Worm (Caenorhabditis elegans) whole organism, mixed stage, embryonic: ENCODE measurements around the gene psmd-9.

ENCODE experiments used
- M03D4.4 ChIP-seq: sonication (generic microtip); optimal IDR thresholded peaks from 2 replicates; lab custom pipeline; 2017; ENCODE audit warnings: mild to moderate bottlenecking, missing genetic modification characterization, missing compliant biosample characterization
- bed-3 ChIP-seq: fragments of 200-800 bp; sonication (Bioruptor generic); optimal IDR thresholded peaks from 3 replicates; lab custom pipeline; 2018; ENCODE audit warnings: mild to moderate bottlenecking, missing genetic modification characterization, moderate library complexity, missing compliant biosample characterization
- blmp-1 ChIP-seq: fragments of 150-350 bp; optimal IDR thresholded peaks from 2 replicates; lab custom pipeline; 2014; ENCODE audit warnings: missing biosample characterization, missing genetic modification characterization
- ceh-39 ChIP-seq: fragments of 150-350 bp; optimal IDR thresholded peaks from 2 replicates; lab custom pipeline; 2014; ENCODE audit warnings: missing biosample characterization, missing genetic modification characterization
- ceh-43 ChIP-seq: fragments of 200-800 bp; sonication (Bioruptor generic); optimal IDR thresholded peaks from 2 replicates; lab custom pipeline; 2018; ENCODE audit warnings: mild to moderate bottlenecking, missing genetic modification characterization, moderate library complexity, missing compliant biosample characterization
- ceh-83 ChIP-seq: fragments of 200-800 bp; sonication (Bioruptor generic); optimal IDR thresholded peaks from 2 replicates; lab custom pipeline; 2018; ENCODE audit warnings: mild to moderate bottlenecking, missing genetic modification characterization, missing compliant biosample characterization
- ces-1 ChIP-seq: fragments of 150-350 bp; optimal IDR thresholded peaks from 2 replicates; lab custom pipeline; 2014; ENCODE audit warnings: missing biosample characterization, missing genetic modification reagents, missing genetic modification characterization
- cnd-1 ChIP-seq: fragments of 200-800 bp; sonication (Bioruptor generic); optimal IDR thresholded peaks from 2 replicates; lab custom pipeline; 2018; ENCODE audit warnings: mild to moderate bottlenecking, missing genetic modification characterization, missing compliant biosample characterization
- drap-1 ChIP-seq: fragments of 200-800 bp; sonication (Bioruptor generic); optimal IDR thresholded peaks from 3 replicates; lab custom pipeline; 2018; ENCODE audit warnings: mild to moderate bottlenecking, missing genetic modification characterization, missing compliant biosample characterization
- elt-1 ChIP-seq: sonication (generic microtip); optimal IDR thresholded peaks from 2 replicates; lab custom pipeline; 2017; ENCODE audit warnings: missing genetic modification characterization, mild to moderate bottlenecking, missing compliant biosample characterization, antibody characterized with exemption, moderate library complexity, borderline replicate concordance; ENCODE audit not compliant: insufficient read depth
- elt-3 ChIP-seq: fragments of 150-350 bp; optimal IDR thresholded peaks from 2 replicates; lab custom pipeline; 2014; ENCODE audit warnings: missing biosample characterization, missing genetic modification characterization
- flh-1 ChIP-seq: fragments of 200-800 bp; sonication (Bioruptor generic); optimal IDR thresholded peaks from 2 replicates; lab custom pipeline; 2018; ENCODE audit warnings: mild to moderate bottlenecking, missing genetic modification characterization, moderate library complexity, missing compliant biosample characterization
- ham-2 ChIP-seq: fragments of 200-800 bp; sonication (Bioruptor generic); optimal IDR thresholded peaks from 2 replicates; lab custom pipeline; 2018; ENCODE audit warnings: mild to moderate bottlenecking, missing genetic modification characterization, missing compliant biosample characterization
- hlh-1 ChIP-seq: fragments of 150-350 bp; optimal IDR thresholded peaks from 2 replicates; lab custom pipeline; 2014; ENCODE audit warnings: missing biosample characterization, missing genetic modification reagents, missing genetic modification characterization
- lin-13 ChIP-seq: fragments of 150-350 bp; optimal IDR thresholded peaks from 2 replicates; lab custom pipeline; 2014; ENCODE audit warnings: missing biosample characterization, missing genetic modification characterization
- lin-32 ChIP-seq: fragments of 200-800 bp; sonication (Bioruptor generic); optimal IDR thresholded peaks from 2 replicates; lab custom pipeline; 2018; ENCODE audit warnings: mild to moderate bottlenecking, missing genetic modification characterization, missing compliant biosample characterization
- lsy-2 ChIP-seq: fragments of 150-350 bp; optimal IDR thresholded peaks from 2 replicates; lab custom pipeline; 2014; ENCODE audit warnings: missing biosample characterization, missing genetic modification characterization
- mab-5 ChIP-seq: fragments of 150-350 bp; optimal IDR thresholded peaks from 2 replicates; lab custom pipeline; 2014; ENCODE audit warnings: missing biosample characterization, missing genetic modification characterization
- mep-1 ChIP-seq: fragments of 150-350 bp; optimal IDR thresholded peaks from 2 replicates; lab custom pipeline; 2017; ENCODE audit warnings: missing biosample characterization, missing genetic modification reagents, missing genetic modification characterization, inconsistent platforms
- mls-2 ChIP-seq: sonication (generic microtip); optimal IDR thresholded peaks from 2 replicates; lab custom pipeline; 2016; ENCODE audit warnings: mild to moderate bottlenecking, missing genetic modification characterization, moderate library complexity, missing compliant biosample characterization
- nhr-12 ChIP-seq: fragments of 150-350 bp; optimal IDR thresholded peaks from 2 replicates; lab custom pipeline; 2014; ENCODE audit warnings: missing biosample characterization, missing genetic modification characterization
- nhr-2 ChIP-seq: fragments of 150-350 bp; optimal IDR thresholded peaks from 2 replicates; lab custom pipeline; 2014; ENCODE audit warnings: missing biosample characterization, missing genetic modification characterization
- nhr-237 ChIP-seq: fragments of 150-350 bp; optimal IDR thresholded peaks from 2 replicates; lab custom pipeline; 2014; ENCODE audit warnings: missing biosample characterization, missing genetic modification characterization
- nhr-28 ChIP-seq: fragments of 150-350 bp; optimal IDR thresholded peaks from 2 replicates; lab custom pipeline; 2014; ENCODE audit warnings: missing biosample characterization, missing genetic modification characterization
- nhr-76 ChIP-seq: sonication (generic microtip); optimal IDR thresholded peaks from 2 replicates; lab custom pipeline; 2017; ENCODE audit warnings: missing biosample characterization, missing genetic modification characterization
- pha-4 ChIP-seq: fragments of 150-350 bp; optimal IDR thresholded peaks from 2 replicates; lab custom pipeline; 2018; ENCODE audit warnings: missing biosample characterization, missing genetic modification reagents, missing genetic modification characterization
- sem-2 ChIP-seq: fragments of 200-800 bp; sonication (Bioruptor generic); optimal IDR thresholded peaks from 2 replicates; lab custom pipeline; 2018; ENCODE audit warnings: mild to moderate bottlenecking, missing genetic modification characterization, missing compliant biosample characterization
- snpc-4 ChIP-seq: fragments of 150-350 bp; optimal IDR thresholded peaks from 2 replicates; lab custom pipeline; 2014; ENCODE audit warnings: missing biosample characterization, missing genetic modification characterization
- sptf-1 ChIP-seq: sonication (generic microtip); optimal IDR thresholded peaks from 2 replicates; lab custom pipeline; 2017; ENCODE audit warnings: mild to moderate bottlenecking, missing genetic modification characterization, moderate library complexity, missing compliant biosample characterization
- tbx-8 ChIP-seq: fragments of 200-800 bp; sonication (Bioruptor generic); optimal IDR thresholded peaks from 2 replicates; lab custom pipeline; 2018; ENCODE audit warnings: mild to moderate bottlenecking, missing genetic modification characterization, moderate library complexity, missing compliant biosample characterization
- unc-120 ChIP-seq: sonication (generic microtip); optimal IDR thresholded peaks from 2 replicates; lab custom pipeline; 2017; ENCODE audit warnings: missing genetic modification characterization, missing compliant biosample characterization; ENCODE audit not compliant: poor library complexity, severe bottlenecking
- unc-39 ChIP-seq: fragments of 150-350 bp; optimal IDR thresholded peaks from 2 replicates; lab custom pipeline; 2014; ENCODE audit warnings: missing biosample characterization, missing genetic modification characterization
- unc-62 ChIP-seq: fragments of 150-350 bp; optimal IDR thresholded peaks from 2 replicates; lab custom pipeline; 2014; ENCODE audit warnings: missing biosample characterization, missing genetic modification reagents, missing genetic modification characterization
- zip-8 ChIP-seq: fragments of 150-350 bp; optimal IDR thresholded peaks from 2 replicates; lab custom pipeline; 2014; ENCODE audit warnings: missing biosample characterization, missing genetic modification characterization
- ztf-11 ChIP-seq: fragments of 150-350 bp; optimal IDR thresholded peaks from 2 replicates; lab custom pipeline; 2014; ENCODE audit warnings: missing biosample characterization, missing genetic modification characterization

Gene psmd-9

DNA sequence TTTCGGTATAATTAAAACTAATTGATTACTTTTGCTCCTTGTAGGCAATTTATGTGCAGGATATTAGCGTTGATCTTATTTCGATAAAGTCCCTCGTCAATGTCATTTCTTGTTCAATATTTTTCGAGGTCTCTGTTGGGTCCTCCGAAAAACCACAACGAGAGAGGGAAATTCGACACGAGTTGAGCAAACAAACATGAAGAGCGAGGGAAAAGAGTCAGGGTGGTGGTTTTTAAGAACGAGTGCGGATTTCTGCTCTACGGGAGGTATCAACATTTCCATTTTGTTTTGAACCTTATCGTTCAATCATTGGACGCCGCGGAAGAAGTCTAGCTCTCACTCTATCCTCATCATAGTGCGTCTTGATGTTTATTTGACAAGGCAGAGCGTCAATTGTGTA lies 32.8 kb downstream of the psmd-9 start:
- TF ChIP-seq ceh-43 (GFP tag; lab: Kevin White, UChicago) (no peak), mls-2 (no peak), bed-3 (GFP tag; lab: Kevin White, UChicago) (no peak), pha-4 (tag; lab: Kevin White, UChicago) (no peak), unc-39 (tag; lab: Kevin White, UChicago) (no peak), lin-13 (tag; lab: Kevin White, UChicago) (no peak), blmp-1 (no peak), nhr-12 (no peak), nhr-76 (no peak), unc-120 (tag; lab: Kevin White, UChicago) (no peak), flh-1 (GFP tag; lab: Kevin White, UChicago) (no peak), lsy-2 (tag; lab: Kevin White, UChicago) (no peak), mab-5 (tag; lab: Kevin White, UChicago) (no peak), mep-1 (tag; lab: Kevin White, UChicago) (no peak), ceh-39 (tag; lab: Kevin White, UChicago) (no peak), snpc-4 (tag; lab: Kevin White, UChicago) (no peak), ztf-11 (tag; lab: Kevin White, UChicago) (no peak), zip-8 (no peak), elt-3 (no peak), sptf-1 (tag; lab: Kevin White, UChicago) (no peak)

DNA sequence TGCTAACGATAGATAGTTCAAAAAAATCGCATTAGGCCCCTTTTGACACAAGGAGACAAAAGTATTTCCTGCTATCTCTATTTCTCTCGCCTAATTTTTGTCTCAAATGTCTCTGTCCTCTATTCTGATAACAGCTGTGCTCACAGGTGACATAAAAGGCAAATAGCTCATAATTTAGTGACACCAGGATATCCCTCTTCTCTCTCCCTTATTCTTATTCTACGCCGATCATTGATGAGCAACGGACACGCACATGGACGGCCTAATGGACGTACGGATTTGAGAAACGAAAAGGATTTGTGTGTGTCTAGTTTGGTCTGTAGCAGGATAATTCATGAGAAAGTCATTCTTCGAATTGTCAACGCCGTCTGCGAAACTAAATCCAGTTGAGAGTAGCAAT lies 34.1 kb downstream of the psmd-9 start:
- TF ChIP-seq unc-39 (tag; lab: Kevin White, UChicago) (no peak), ceh-83 (no peak), flh-1 (GFP tag; lab: Kevin White, UChicago) (no peak), ces-1 (GFP tag; lab: Kevin White, UChicago) (peak; percentile 40), mls-2 (peak; percentile 10), lin-32 (peak; percentile 85), unc-62 (peak; percentile 32), hlh-1 (tag; lab: Kevin White, UChicago) (peak; percentile 33), tbx-8 (no peak)

ce11 chrII:6936528-6936927 lies 34.6 kb downstream of the psmd-9 start:
- TF ChIP-seq hlh-1 (tag; lab: Kevin White, UChicago) (peak; percentile 97), unc-120 (tag; lab: Kevin White, UChicago) (peak; percentile 91), M03D4.4 (tag; lab: Kevin White, UChicago) (no peak), elt-1 (tag; lab: Kevin White, UChicago) (peak; percentile 60), unc-62 (peak; percentile 62)

ce11 chrII:6937057-6937456 lies 35.2 kb downstream of the psmd-9 start:
- TF ChIP-seq blmp-1 (no peak), pha-4 (tag; lab: Kevin White, UChicago) (peak; percentile 55), ces-1 (GFP tag; lab: Kevin White, UChicago) (peak; percentile 3), snpc-4 (tag; lab: Kevin White, UChicago) (no peak)
- TF ChIP-seq, all 35 proteins: peak for 2

- TF ChIP-seq M03D4.4 (tag; lab: Kevin White, UChicago): no peak
- TF ChIP-seq unc-120 (tag; lab: Kevin White, UChicago): no peak
- no peak for TF ChIP-seq nhr-12
- TF ChIP-seq unc-62: no peak
- TF ChIP-seq pha-4 (tag; lab: Kevin White, UChicago): no peak
- TF ChIP-seq lsy-2 (tag; lab: Kevin White, UChicago): no peak
- peak; percentile 40 for TF ChIP-seq sptf-1 (tag; lab: Kevin White, UChicago)
- no peak for TF ChIP-seq sem-2
- no peak for TF ChIP-seq elt-3
- TF ChIP-seq ztf-11 (tag; lab: Kevin White, UChicago): no peak
- TF ChIP-seq ceh-39 (tag; lab: Kevin White, UChicago): no peak
- no peak for TF ChIP-seq drap-1 (GFP tag; lab: Kevin White, UChicago)
- TF ChIP-seq ceh-83: no peak
- TF ChIP-seq ces-1 (GFP tag; lab: Kevin White, UChicago): peak; percentile 65
- peak; percentile 41 for TF ChIP-seq unc-39 (tag; lab: Kevin White, UChicago)
- no peak for TF ChIP-seq nhr-76
- no peak for TF ChIP-seq mab-5 (tag; lab: Kevin White, UChicago)
- no peak for TF ChIP-seq flh-1 (GFP tag; lab: Kevin White, UChicago)
- TF ChIP-seq cnd-1 (tag; lab: Kevin White, UChicago): peak; percentile 60
- TF ChIP-seq nhr-2: peak; percentile 97
- no peak for TF ChIP-seq tbx-8
- no peak for TF ChIP-seq lin-32
- TF ChIP-seq elt-1 (tag; lab: Kevin White, UChicago): no peak
- TF ChIP-seq hlh-1 (tag; lab: Kevin White, UChicago): no peak
- TF ChIP-seq nhr-237 (tag; lab: Kevin White, UChicago): no peak
- TF ChIP-seq mep-1 (tag; lab: Kevin White, UChicago): no peak
- no peak for TF ChIP-seq blmp-1
- no peak for TF ChIP-seq nhr-28 (tag; lab: Kevin White, UChicago)
- TF ChIP-seq bed-3 (GFP tag; lab: Kevin White, UChicago): no peak
- peak; percentile 79 for TF ChIP-seq ceh-43 (GFP tag; lab: Kevin White, UChicago)
- peak; percentile 34 for TF ChIP-seq zip-8
- TF ChIP-seq snpc-4 (tag; lab: Kevin White, UChicago): no peak
- TF ChIP-seq ham-2: peak; percentile 37
- peak; percentile 80 for TF ChIP-seq mls-2
- no peak for TF ChIP-seq lin-13 (tag; lab: Kevin White, UChicago)
- TF ChIP-seq, all 35 proteins: peak for 9
Measured at ce11 chrII:6939873-6940272, 38.0 kb downstream of the psmd-9 start.
